Fruit fly (Drosophila melanogaster): ENCODE data around the gene CG8813.

Gene CG8813

DNA sequence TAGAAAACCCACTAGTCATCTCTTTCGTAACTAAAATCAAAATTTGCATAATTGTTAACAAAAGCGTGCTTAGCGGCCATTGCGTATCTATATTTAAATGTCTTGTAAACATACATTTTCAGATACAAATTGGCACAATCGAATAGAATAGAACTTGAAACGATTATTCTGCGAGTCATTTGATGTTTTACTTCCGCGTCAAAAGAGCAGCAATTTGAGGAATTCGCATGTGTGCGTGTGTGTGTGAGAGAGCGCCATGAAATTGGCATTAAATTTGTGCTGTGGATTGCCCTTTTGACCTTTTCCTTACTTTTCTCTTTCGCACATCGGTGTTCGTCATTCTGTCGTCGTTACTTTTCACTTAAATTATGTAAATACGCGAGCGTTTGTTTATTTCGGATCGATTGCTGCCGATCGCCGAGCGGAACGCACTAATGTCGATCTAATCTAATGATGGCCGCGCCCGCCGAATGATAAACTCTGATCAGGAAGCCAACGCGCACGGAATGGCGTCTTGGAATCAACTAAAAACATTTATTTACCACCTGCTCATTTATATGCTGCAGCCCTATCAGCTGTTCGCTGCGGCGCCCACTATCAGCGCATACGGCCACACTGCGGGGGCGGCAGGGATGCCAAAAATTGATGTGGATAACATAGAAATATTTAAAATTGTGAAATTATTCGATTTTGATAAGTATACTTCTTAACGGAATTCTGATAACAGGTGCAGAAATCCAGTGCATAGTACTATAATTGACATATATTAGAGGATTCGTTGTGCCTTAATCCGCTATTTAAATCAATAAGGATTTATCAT, 15.4 kb downstream of the CG8813 start (continued):
- TF ChIP-seq CG12071 (GFP tag; optimal IDR thresholded peaks at IDR 0.05) (peak; percentile 65), TFAM (GFP tag; optimal IDR thresholded peaks at IDR 0.05) (no peak), CG4820 (GFP tag; optimal IDR thresholded peaks at IDR 0.05) (no peak), esg (GFP tag; conservative IDR thresholded peaks at IDR 0.05) (peak; percentile 37; the same call in 1 of the 2 replicates), CG10431 (GFP tag; optimal IDR thresholded peaks at IDR 0.05) (no peak), bab2 (GFP tag; optimal IDR thresholded peaks at IDR 0.05) (no peak), seq (GFP tag; IDR thresholded peaks at IDR 0.05) (no peak), Taf1 (GFP tag; IDR thresholded peaks at IDR 0.05) (no peak; the same call in 1 of the 2 replicates), maf-S (GFP tag; optimal IDR thresholded peaks at IDR 0.05) (no peak), CrebB (tag; optimal IDR thresholded peaks at IDR 0.05) (peak; percentile 65), Six4 (GFP tag; optimal IDR thresholded peaks at IDR 0.05) (no peak), CG4360 (GFP tag; IDR thresholded peaks at IDR 0.05) (peak; percentile 51; the same call in 1 of the 2 replicates), CG1832 (GFP tag; optimal IDR thresholded peaks at IDR 0.05) (no peak), sisA (GFP tag; IDR thresholded peaks at IDR 0.05) (no peak; the same call in 1 of the 2 replicates), her (GFP tag; optimal IDR thresholded peaks at IDR 0.05) (no peak), crc (GFP tag; optimal IDR thresholded peaks at IDR 0.05) (no peak), klu (GFP tag; IDR thresholded peaks at IDR 0.05) (peak; percentile 77), jing (GFP tag; optimal IDR thresholded peaks at IDR 0.05) (no peak), emc (GFP tag; optimal IDR thresholded peaks at IDR 0.05) (peak; percentile 19), CG13296 (GFP tag; optimal IDR thresholded peaks at IDR 0.05) (peak; percentile 57), Asciz (GFP tag; optimal IDR thresholded peaks at IDR 0.05) (no peak), Bdp1 (GFP tag; optimal IDR thresholded peaks at IDR 0.05) (peak; percentile 23), sima (GFP tag; optimal IDR thresholded peaks at IDR 0.05) (no peak), tio (GFP tag; optimal IDR thresholded peaks at IDR 0.05) (no peak), cg (GFP tag; optimal IDR thresholded peaks at IDR 0.05) (peak; percentile 69), org-1 (GFP tag; optimal IDR thresholded peaks at IDR 0.05) (peak; percentile 2), caup (GFP tag; optimal IDR thresholded peaks at IDR 0.05; ENCODE audit: severe bottlenecking) (peak; percentile 68), pum (GFP tag; optimal IDR thresholded peaks at IDR 0.05) (no peak), Dll (GFP tag; IDR thresholded peaks at IDR 0.05; ENCODE audit: partially characterized antibody) (0 out of 4 replicates have a peak, but pooled peaks have one; percentile 31), Meics (GFP tag; optimal IDR thresholded peaks at IDR 0.05) (peak; percentile 53), Atf6 (GFP tag; IDR thresholded peaks at IDR 0.05) (peak; percentile 31), nerfin-1 (tag; optimal IDR thresholded peaks at IDR 0.05) (peak; percentile 53), CG7839 (tag; optimal IDR thresholded peaks at IDR 0.05) (peak; percentile 30), Lhr (GFP tag; optimal IDR thresholded peaks at IDR 0.05) (peak; percentile 65), ab (GFP tag; optimal IDR thresholded peaks at IDR 0.05) (no peak), NC2α (GFP tag; optimal IDR thresholded peaks at IDR 0.05) (peak; percentile 50), CG31441 (GFP tag; IDR thresholded peaks at IDR 0.05) (no peak; the same call in 1 of the 2 replicates), knrl (GFP tag; IDR thresholded peaks at IDR 0.05; ENCODE audit: partially characterized antibody) (no peak), ssp (GFP tag; IDR thresholded peaks at IDR 0.05) (peak; percentile 13; the same call in 1 of the 2 replicates), lmd (GFP tag; IDR thresholded peaks at IDR 0.05) (peak; percentile 36; the same call in 1 of the 2 replicates), CG13123 (GFP tag; optimal IDR thresholded peaks at IDR 0.05) (no peak), CG6854 (GFP tag; optimal IDR thresholded peaks at IDR 0.05) (peak; percentile 54), Sry-β (GFP tag; optimal IDR thresholded peaks at IDR 0.05) (peak; percentile 61), Chrac-16 (GFP tag; optimal IDR thresholded peaks at IDR 0.05) (no peak), H2.0 (GFP tag; IDR thresholded peaks at IDR 0.05) (0 out of 2 replicates have a peak, but pooled peaks have one; percentile 19), CG12942 (GFP tag; optimal IDR thresholded peaks at IDR 0.05) (no peak), ttk (GFP tag; IDR thresholded peaks at IDR 0.05) (no peak), CG6272 (GFP tag; IDR thresholded peaks at IDR 0.05) (peak; percentile 47), Optix (GFP tag; IDR thresholded peaks at IDR 0.05) (0 out of 3 replicates have a peak, but pooled peaks have one; percentile 36)
